Fruit fly (Drosophila melanogaster): ENCODE measurements around the gene dyl.

DNA sequence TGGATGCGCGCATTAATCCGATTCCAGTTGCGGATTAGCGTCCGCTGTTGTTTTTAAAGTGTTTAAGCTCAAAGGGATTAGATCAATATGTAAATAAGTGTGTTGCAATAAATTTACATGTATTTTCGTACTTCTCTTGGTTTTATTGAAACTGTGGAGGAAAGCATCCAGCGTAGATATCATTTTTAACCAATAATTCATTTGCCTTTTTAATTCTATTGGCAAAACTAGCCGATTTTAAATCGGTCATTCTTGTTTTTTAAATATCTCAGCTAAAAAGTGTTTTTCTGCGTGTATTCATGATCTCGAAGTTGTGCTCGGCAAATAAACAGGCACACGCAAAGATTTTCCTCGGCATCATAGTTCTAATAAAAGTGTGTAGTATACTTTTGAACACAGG, 14.2 kb downstream of the dyl start:
- TF ChIP-seq EcR (GFP tag; optimal IDR thresholded peaks at IDR 0.05) (no peak), CG8478 (optimal IDR thresholded peaks at IDR 0.05) (no peak), usp (GFP tag; optimal IDR thresholded peaks at IDR 0.05) (no peak), Dll (optimal IDR thresholded peaks at IDR 0.05) (no peak), psq (optimal IDR thresholded peaks at IDR 0.05) (no peak)

Measured in whole organism.